Fruit fly (Drosophila melanogaster) whole organism, prepupa: ENCODE data around the gene pbl.

ENCODE experiments used
- CG15336 ChIP-seq: fragments of 200-800 bp; sonication (Bioruptor generic); IDR thresholded peaks from 2 replicates; pipeline ENCODE4 v1.3.6; 2022; ENCODE audit warnings: missing biosample characterization, missing genetic modification characterization
- CG4318 ChIP-seq: fragments of 200-800 bp; sonication (Bioruptor generic); optimal IDR thresholded peaks from 3 replicates; lab custom pipeline; 2017; ENCODE audit warnings: missing biosample characterization, mild to moderate bottlenecking, missing genetic modification characterization
- CG6163 ChIP-seq: fragments of 200-800 bp; sonication (Bioruptor generic); IDR thresholded peaks from 3 replicates; pipeline ENCODE4 v1.3.6; 2022; ENCODE audit warnings: missing biosample characterization, missing genetic modification characterization
- CG6276 ChIP-seq: fragments of 200-800 bp; sonication (Bioruptor generic); optimal IDR thresholded peaks from 2 replicates; lab custom pipeline; 2017; ENCODE audit warnings: missing biosample characterization, mild to moderate bottlenecking, missing genetic modification characterization
- CG6854 ChIP-seq: fragments of 200-800 bp; sonication (Bioruptor generic); optimal IDR thresholded peaks from 2 replicates; lab custom pipeline; 2017; ENCODE audit warnings: missing biosample characterization, mild to moderate bottlenecking, missing genetic modification characterization
- CG8319 ChIP-seq: fragments of 200-800 bp; sonication (Bioruptor generic); optimal IDR thresholded peaks from 3 replicates; lab custom pipeline; 2016; ENCODE audit warnings: missing biosample characterization, missing genetic modification characterization
- CG8632 ChIP-seq: fragments of 200-800 bp; sonication (Bioruptor generic); optimal IDR thresholded peaks from 3 replicates; lab custom pipeline; 2016; ENCODE audit warnings: missing biosample characterization, missing genetic modification characterization
- Ets21C ChIP-seq: fragments of 200-800 bp; sonication (Bioruptor generic); optimal IDR thresholded peaks from 3 replicates; lab custom pipeline; 2016; ENCODE audit warnings: missing biosample characterization, missing genetic modification characterization
- Ets96B ChIP-seq: fragments of 200-800 bp; optimal IDR thresholded peaks from 2 replicates; lab custom pipeline; 2019; ENCODE audit warnings: missing biosample characterization, mild to moderate bottlenecking, missing genetic modification characterization, moderate library complexity
- Gug ChIP-seq: fragments of 200-800 bp; sonication (Bioruptor generic); IDR thresholded peaks from 2 replicates; pipeline ENCODE4 v1.3.6; 2022; ENCODE audit warnings: missing biosample characterization, missing genetic modification characterization
- Met ChIP-seq: fragments of 200-800 bp; sonication (Bioruptor generic); optimal IDR thresholded peaks from 3 replicates; lab custom pipeline; 2016; ENCODE audit warnings: missing biosample characterization, missing genetic modification characterization
- OdsH ChIP-seq: fragments of 200-800 bp; sonication (Bioruptor generic); optimal IDR thresholded peaks from 3 replicates; lab custom pipeline; 2016; ENCODE audit warnings: missing biosample characterization, missing genetic modification characterization
- achi ChIP-seq: fragments of 200-800 bp; sonication (Bioruptor generic); optimal IDR thresholded peaks from 3 replicates; lab custom pipeline; 2016; ENCODE audit warnings: missing biosample characterization, missing genetic modification characterization
- dac ChIP-seq: fragments of 200-800 bp; sonication (Bioruptor generic); optimal IDR thresholded peaks from 2 replicates; lab custom pipeline; 2017; ENCODE audit warnings: missing biosample characterization, mild to moderate bottlenecking, missing genetic modification characterization
- dsx ChIP-seq: fragments of 200-800 bp; optimal IDR thresholded peaks from 3 replicates; lab custom pipeline; 2019; ENCODE audit warnings: missing biosample characterization, mild to moderate bottlenecking, missing genetic modification characterization, moderate library complexity; ENCODE audit not compliant: poor library complexity, severe bottlenecking
- eg ChIP-seq: fragments of 200-800 bp; sonication (Bioruptor generic); IDR thresholded peaks from 3 replicates; pipeline ENCODE4 v1.3.6; 2022; ENCODE audit warnings: missing biosample characterization, missing genetic modification characterization
- fkh ChIP-seq: fragments of 200-800 bp; sonication (Bioruptor generic); optimal IDR thresholded peaks from 3 replicates; lab custom pipeline; 2017; ENCODE audit warnings: missing biosample characterization, mild to moderate bottlenecking, missing genetic modification characterization, moderate library complexity
- lz ChIP-seq: fragments of 200-800 bp; sonication (Bioruptor generic); optimal IDR thresholded peaks from 3 replicates; lab custom pipeline; 2016; ENCODE audit warnings: missing biosample characterization, missing genetic modification characterization
- net ChIP-seq: fragments of 200-800 bp; sonication (Bioruptor generic); optimal IDR thresholded peaks from 3 replicates; lab custom pipeline; 2016; ENCODE audit warnings: missing biosample characterization, missing genetic modification characterization
- ss ChIP-seq, 2 experiments: fragments of 200-800 bp; sonication (Bioruptor generic); optimal IDR thresholded peaks; 2 replicates in 1 of 2; 3 replicates in 1 of 2; lab custom pipeline; 2017 to 2018; ENCODE audit warnings: mild to moderate bottlenecking in 2 of 2, missing biosample characterization in 2 of 2, missing genetic modification characterization in 2 of 2, moderate library complexity in 1 of 2
- svp ChIP-seq: fragments of 200-800 bp; sonication (Bioruptor generic); peaks from one replicate; lab custom pipeline; 2016; ENCODE audit warnings: missing biosample characterization, missing genetic modification characterization
- vri ChIP-seq: fragments of 200-800 bp; sonication (Bioruptor generic); optimal IDR thresholded peaks from 3 replicates; lab custom pipeline; 2016; ENCODE audit warnings: missing biosample characterization, mild to moderate bottlenecking, missing genetic modification characterization

Gene pbl

DNA sequence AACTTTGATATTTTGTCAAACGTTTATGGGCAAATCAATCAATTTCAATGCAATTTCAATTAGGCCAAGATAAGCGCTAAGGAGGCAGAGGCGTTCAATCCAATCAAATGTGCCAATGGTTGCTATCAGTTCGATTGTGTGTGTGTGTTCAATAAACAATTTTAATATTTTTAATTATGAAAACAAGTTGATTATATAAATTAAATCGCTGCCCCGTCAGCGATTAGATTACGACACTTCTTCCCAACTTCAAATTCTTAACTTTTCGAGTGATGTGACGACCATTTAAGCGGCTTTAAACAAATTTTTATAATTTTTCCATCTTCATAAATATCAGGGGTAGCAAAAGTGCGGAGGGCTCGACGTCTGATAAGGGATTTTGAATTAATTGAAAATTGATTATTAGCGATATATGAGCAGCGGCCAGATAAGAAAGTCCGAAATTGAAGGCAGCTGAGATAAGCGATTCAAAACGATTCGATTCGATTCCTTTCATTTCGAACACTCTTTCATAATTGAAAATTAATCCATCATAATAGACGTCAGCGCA is 30.7 kb upstream of the pbl start:
- TF ChIP-seq dsx (GFP tag; lab: Kevin White, UChicago), result no peak
- no peak for TF ChIP-seq lz
- peak; percentile 71 for TF ChIP-seq vri
- no peak for TF ChIP-seq achi (GFP tag; lab: Kevin White, UChicago)
- TF ChIP-seq CG4318, result no peak
- TF ChIP-seq svp (GFP tag; lab: Kevin White, UChicago), result peak; percentile 63

DNA sequence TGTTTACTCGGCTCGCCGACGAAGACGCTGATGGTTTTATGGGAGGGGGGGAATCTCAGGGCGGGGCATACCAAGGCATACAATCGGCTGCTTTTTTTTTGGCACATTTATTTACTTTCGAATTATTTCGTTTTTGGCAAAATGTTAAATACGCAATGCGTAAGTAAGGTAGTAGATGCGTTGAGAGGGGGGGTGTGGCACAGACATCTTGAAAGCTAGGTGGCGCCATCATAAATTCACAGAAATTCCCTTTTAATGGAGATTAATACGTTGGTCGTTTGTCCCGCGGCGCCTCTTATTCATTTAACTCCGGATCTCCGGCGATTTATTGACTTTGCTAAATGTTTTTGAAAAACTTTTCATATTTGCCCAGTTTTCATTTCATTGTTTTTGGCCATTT is 29.8 kb upstream of the pbl start:
- TF ChIP-seq CG6276 (GFP tag; lab: Kevin White, UChicago), result no peak
- TF ChIP-seq CG6163 (GFP tag; lab: Robert Waterston, UW), result no peak
- no peak for TF ChIP-seq Met (GFP tag; lab: Kevin White, UChicago)
- peak; percentile 66 for TF ChIP-seq fkh (GFP tag; lab: Kevin White, UChicago)
- no peak for TF ChIP-seq vri
- TF ChIP-seq ss (GFP tag; optimal IDR thresholded peaks at IDR 0.05; lab: Kevin White, UChicago), result no peak

DNA sequence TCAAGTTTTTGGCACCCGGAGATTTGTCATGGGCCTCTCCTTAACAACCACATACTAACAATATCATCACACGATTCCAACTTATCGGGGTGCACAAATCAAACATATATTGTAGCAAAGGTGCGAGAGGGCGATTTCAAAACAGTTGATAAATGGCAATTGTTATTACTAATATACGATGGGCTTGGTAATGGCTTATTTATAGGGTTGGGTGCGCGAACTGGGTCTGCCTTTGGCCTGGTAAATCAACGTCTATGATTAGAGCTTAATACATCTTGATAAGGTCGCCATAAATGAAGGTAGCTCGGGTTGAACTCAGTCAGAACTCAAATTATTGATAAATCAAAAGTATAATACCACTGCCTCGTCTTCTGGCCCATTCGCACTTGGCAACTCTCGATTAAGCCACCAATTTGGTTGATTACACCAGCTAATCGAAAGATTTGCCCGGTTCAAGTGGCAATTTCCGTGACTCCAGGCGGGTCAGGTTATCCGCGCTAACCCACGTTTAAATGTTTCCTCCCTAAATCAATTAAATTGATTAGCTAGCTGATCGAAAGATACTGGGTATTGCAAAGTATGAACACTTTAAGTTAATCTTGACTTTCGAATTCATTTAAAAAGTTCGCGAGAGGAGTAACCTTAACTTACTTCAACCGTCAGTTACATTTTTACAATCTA is 28.9 kb upstream of the pbl start:
- no peak for TF ChIP-seq Ets96B (tag; lab: Kevin White, UChicago)
- peak; percentile 40 for TF ChIP-seq vri
- TF ChIP-seq, all 60 proteins: peak for 1

DNA sequence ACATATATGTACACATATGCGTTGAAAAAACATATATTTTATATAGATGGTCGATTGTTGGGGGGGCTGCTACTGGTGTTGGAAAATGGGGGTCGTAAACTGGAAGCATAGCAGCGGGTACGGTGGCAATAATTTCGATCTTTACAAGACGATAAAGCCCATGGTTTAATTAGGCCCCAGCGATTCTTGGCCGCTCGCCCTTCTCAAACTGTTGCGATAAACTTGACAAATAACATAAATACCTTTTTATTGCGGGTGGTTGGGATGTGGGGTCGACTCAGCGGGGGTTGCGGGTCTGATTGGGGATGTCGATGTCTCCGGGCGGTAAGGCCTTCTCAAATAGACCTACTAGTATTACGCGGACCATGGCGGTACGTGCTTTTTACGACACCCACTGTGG is 26.9 kb upstream of the pbl start:
- TF ChIP-seq fkh (GFP tag; lab: Kevin White, UChicago), result peak; percentile 67
- no peak for TF ChIP-seq CG8632 (GFP tag; lab: Kevin White, UChicago)

DNA sequence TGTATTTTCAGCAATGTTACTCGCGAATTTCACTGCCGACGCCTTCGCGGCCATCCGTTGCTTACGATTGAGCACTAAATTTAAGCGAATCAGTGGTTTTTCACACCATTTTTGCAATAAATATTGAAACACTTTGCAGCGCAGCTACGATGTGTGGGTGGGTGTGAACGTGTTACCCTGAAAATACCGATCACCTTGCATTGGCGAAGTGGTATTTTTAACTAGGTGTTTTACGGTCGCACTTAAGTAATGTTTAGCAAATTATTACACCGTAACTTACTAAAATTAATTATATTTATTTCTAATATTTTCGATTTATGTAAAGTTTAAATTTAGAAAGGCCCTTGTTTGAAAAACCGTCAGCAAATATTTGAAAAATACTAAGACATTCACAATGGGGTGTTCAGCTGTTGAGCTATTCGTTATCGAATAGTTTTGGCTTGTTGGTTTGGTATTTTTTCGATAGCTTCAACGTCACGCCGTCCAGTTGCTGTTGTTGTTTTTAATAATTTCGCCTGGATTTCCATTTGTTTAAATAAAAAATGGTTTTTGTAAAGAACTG is 24.3 kb upstream of the pbl start, which contains the start of the genes syd and Srp9:
Gene syd, minus strand, starts transcription at position 188 of the 562 bp plus-strand sequence.
Gene Srp9, plus strand, starts transcription at position 441 of the 562 bp plus-strand sequence.
- TF ChIP-seq CG8319, result no peak
- peak; percentile 28 for TF ChIP-seq svp (GFP tag; lab: Kevin White, UChicago)
- TF ChIP-seq fkh (GFP tag; lab: Kevin White, UChicago), result peak; percentile 7
- TF ChIP-seq ss (GFP tag; optimal IDR thresholded peaks at IDR 0.05; lab: Kevin White, UChicago), result no peak
- TF ChIP-seq CG6854 (GFP tag; lab: Kevin White, UChicago), result peak; percentile 51
- TF ChIP-seq OdsH (GFP tag; lab: Kevin White, UChicago), result no peak
- no peak for TF ChIP-seq Ets21C (GFP tag; lab: Kevin White, UChicago)

DNA sequence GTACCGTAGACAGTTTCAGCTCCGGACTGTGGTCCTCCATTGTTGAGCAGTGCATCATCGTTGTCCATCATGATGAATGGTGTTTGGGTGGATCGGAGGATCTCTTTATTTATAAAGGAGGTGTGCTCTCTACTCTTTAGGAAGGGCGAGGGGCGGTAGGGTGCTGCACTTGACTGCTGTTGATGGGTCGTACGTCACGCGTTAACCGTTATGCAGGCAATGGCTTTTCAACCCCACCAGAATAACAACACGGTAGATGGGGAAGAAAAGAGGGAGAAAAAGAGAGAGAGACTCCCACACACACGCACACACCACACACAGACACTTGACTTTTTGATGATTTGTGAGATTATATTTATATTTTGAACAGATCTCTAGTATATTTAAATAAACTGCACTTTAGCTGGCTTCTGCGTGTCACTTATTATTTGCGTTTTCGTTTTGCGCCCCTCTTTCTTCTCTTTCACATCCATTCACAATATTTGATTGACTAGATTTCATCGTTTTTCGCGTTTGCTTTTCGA is 23.7 kb upstream of the pbl start:
- TF ChIP-seq svp (GFP tag; lab: Kevin White, UChicago) (peak; percentile 72), dsx (GFP tag; lab: Kevin White, UChicago) (no peak)

DNA sequence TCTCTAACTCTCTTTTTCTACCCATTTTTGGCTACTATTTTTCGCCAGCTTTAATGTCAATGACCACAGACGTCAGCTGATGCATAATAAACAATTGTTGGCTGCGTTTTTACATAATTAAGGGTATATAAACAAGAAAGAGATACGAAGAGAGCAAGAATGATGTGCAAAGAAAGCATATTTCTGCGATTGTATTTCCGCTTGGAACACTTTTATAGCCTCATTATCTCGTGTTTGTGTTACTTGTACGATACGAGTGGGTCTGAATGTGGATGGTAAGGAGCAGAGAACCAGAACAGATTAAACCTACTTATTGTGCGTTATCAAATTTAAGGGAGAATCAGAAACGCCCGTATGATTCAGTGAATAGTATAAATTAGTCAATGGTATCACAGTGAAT is 23.1 kb upstream of the pbl start:
- TF ChIP-seq Gug (GFP tag; lab: Robert Waterston, UW), result no peak
- TF ChIP-seq vri, result peak; percentile 62

DNA sequence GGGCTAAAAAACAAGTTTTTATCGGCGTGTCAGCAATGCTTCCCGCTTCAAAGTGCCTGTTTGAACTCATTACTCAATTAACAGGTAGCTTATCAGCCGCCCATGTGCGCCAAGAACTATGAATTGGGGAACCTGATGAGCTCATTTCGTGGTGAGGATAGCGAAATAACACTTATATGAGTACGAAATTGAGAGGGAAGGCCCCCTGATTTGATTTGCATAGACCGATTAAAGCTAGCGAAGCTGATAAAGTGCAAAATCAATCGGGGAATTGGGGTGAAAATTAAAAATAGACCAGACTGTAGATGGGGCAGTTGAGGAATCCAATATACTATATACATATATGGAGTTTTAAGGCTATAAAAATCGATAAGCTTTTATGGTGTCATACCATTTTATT is 22.4 kb upstream of the pbl start:
- TF ChIP-seq net (no peak), achi (GFP tag; lab: Kevin White, UChicago) (no peak), CG8319 (no peak), dac (GFP tag; lab: Kevin White, UChicago) (no peak), CG15336 (GFP tag; lab: Robert Waterston, UW) (no peak), eg (GFP tag; lab: Robert Waterston, UW) (no peak)
